Worm (Caenorhabditis elegans): ENCODE data around the gene T28F3.5.
A peak's percentile ranks its signal among the peaks of the same experiment; 100 is the strongest.

T28F3.5 gene

ce11 chrIV:17248538-17248937 lies 46.1 kb upstream of the T28F3.5 start:
- TF ChIP-seq F10E7.11 (tag; optimal IDR thresholded peaks at IDR 0.05) = no peak
- no peak for TF ChIP-seq nfya-1 (tag; optimal IDR thresholded peaks at IDR 0.05; ENCODE audit: borderline replicate concordance, insufficient read depth)
- no peak for TF ChIP-seq sptf-2 (GFP tag; optimal IDR thresholded peaks at IDR 0.05)
- no peak for TF ChIP-seq F22D6.2 (tag; optimal IDR thresholded peaks at IDR 0.05)
- TF ChIP-seq T26A5.8 (tag; optimal IDR thresholded peaks at IDR 0.05) = no peak
- no peak for TF ChIP-seq Y79H2A.3 (GFP tag; conservative IDR thresholded peaks at IDR 0.05)
- TF ChIP-seq mxl-1 (tag; optimal IDR thresholded peaks at IDR 0.05) = no peak
- TF ChIP-seq rec-8 (tag; optimal IDR thresholded peaks at IDR 0.05) = no peak
- TF ChIP-seq F57C9.4 (tag; optimal IDR thresholded peaks at IDR 0.05) = no peak

- TF ChIP-seq F52B5.7 (tag; optimal IDR thresholded peaks at IDR 0.05) (peak; percentile 79), ztf-3 (GFP tag; optimal IDR thresholded peaks at IDR 0.05) (peak; percentile 74), nhr-90 (tag; optimal IDR thresholded peaks at IDR 0.05) (peak; percentile 57), nhr-120 (GFP tag; IDR thresholded peaks at IDR 0.05) (0 out of 2 replicates have a peak, but pooled peaks have one; percentile 63), ceh-100 (GFP tag; IDR thresholded peaks at IDR 0.05) (peak; percentile 91), D2030.7 (GFP tag; IDR thresholded peaks at IDR 0.05) (peak; percentile 97), ceh-40 (GFP tag; IDR thresholded peaks at IDR 0.05) (no peak), zfh-2 (GFP tag; conservative IDR thresholded peaks at IDR 0.05) (peak; percentile 96), tbp1 (GFP tag; optimal IDR thresholded peaks at IDR 0.05) (peak; percentile 81), C06A6.2 (GFP tag; conservative IDR thresholded peaks at IDR 0.05) (peak; percentile 96), ztf-18 (tag; optimal IDR thresholded peaks at IDR 0.05) (peak; percentile 99), Y79H2A.3 (GFP tag; conservative IDR thresholded peaks at IDR 0.05) (0 out of 2 replicates have a peak, but pooled peaks have one; percentile 30), F57A8.1 (GFP tag; optimal IDR thresholded peaks at IDR 0.05) (no peak), die-1 (tag; optimal IDR thresholded peaks at IDR 0.05) (no peak), dox-1 (GFP tag; IDR thresholded peaks at IDR 0.05) (peak; percentile 99), nhr-27 (tag; optimal IDR thresholded peaks at IDR 0.05) (no peak), lin-54 (GFP tag; optimal IDR thresholded peaks at IDR 0.05) (peak; percentile 100), bed-2 (GFP tag; IDR thresholded peaks at IDR 0.05) (no peak), F10E7.11 (tag; optimal IDR thresholded peaks at IDR 0.05) (peak; percentile 12), ztf-6 (GFP tag; IDR thresholded peaks at IDR 0.05) (peak; percentile 87), B0261.1 (tag; optimal IDR thresholded peaks at IDR 0.05) (peak; percentile 34), bed-1 (GFP tag; IDR thresholded peaks at IDR 0.05) (no peak), unc-130 (GFP tag; optimal IDR thresholded peaks at IDR 0.05) (peak; percentile 81), dpl-1 (GFP tag; optimal IDR thresholded peaks at IDR 0.05) (peak; percentile 97), madf-10 (tag; optimal IDR thresholded peaks at IDR 0.05) (peak; percentile 92), Y53G8AR.9 (GFP tag; conservative IDR thresholded peaks at IDR 0.05) (peak; percentile 99), Y53F4B.3 (GFP tag; IDR thresholded peaks at IDR 0.05) (no peak), sptf-2 (GFP tag; optimal IDR thresholded peaks at IDR 0.05) (no peak), F49E8.2 (tag; optimal IDR thresholded peaks at IDR 0.05; ENCODE audit: insufficient read depth) (peak; percentile 86), F23B12.7 (tag; optimal IDR thresholded peaks at IDR 0.05; ENCODE audit: insufficient read depth) (peak; percentile 92), attf-5 (GFP tag; optimal IDR thresholded peaks at IDR 0.05) (peak; percentile 99), ztf-25 (GFP tag; IDR thresholded peaks at IDR 0.05) (no peak), chd-7 (tag; optimal IDR thresholded peaks at IDR 0.05) (peak; percentile 86), F39B2.1 (GFP tag; IDR thresholded peaks at IDR 0.05) (peak; percentile 86), madf-3 (GFP tag; IDR thresholded peaks at IDR 0.05) (peak; percentile 98), nhr-179 (tag; optimal IDR thresholded peaks at IDR 0.05) (no peak), snpc-1.1 (tag; optimal IDR thresholded peaks at IDR 0.05; ENCODE audit: insufficient read depth) (peak; percentile 46), ceh-58 (GFP tag; IDR thresholded peaks at IDR 0.05) (no peak), B0035.1 (tag; optimal IDR thresholded peaks at IDR 0.05) (peak; percentile 69), let-526 (GFP tag; IDR thresholded peaks at IDR 0.05) (peak; percentile 95)
These were observed 44.9 kb upstream of the T28F3.5 start, which contains the start of gene eelo-2 for ce11 chrIV:17249691-17250181. TSS of gene eelo-2 (plus strand) at chrIV:17250131.

Data from whole organism, young adult.